Fruit fly (Drosophila melanogaster): ENCODE measurements around the gene rux.

DNA sequence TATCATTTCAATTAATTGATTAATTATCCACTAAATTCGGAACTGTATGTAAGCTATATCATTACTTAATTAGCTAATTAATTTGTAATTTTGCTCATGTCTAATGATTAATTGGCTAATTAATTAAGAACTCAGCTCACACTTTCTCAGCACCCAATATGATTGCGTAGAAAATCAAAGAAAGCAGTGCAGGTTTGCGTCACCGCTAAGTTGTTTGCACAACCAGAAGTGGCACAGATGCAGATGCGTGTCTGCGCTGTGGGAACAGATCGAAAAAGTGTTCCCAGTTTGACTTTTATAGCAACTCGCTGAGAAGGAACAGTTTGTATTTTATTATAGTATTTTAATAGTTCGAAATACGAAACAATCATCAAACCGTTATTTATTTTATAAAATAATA is 45.5 kb downstream of the rux start:
- TF ChIP-seq CG8478 (optimal IDR thresholded peaks at IDR 0.05) (no peak), psq (optimal IDR thresholded peaks at IDR 0.05) (no peak), pan (optimal IDR thresholded peaks at IDR 0.05) (no peak), EcR (GFP tag; optimal IDR thresholded peaks at IDR 0.05) (no peak)

All from whole organism.